Worm (Caenorhabditis elegans) whole organism, L3 larva: ENCODE measurements around the gene cut-4.

Experiments used
- R02D3.7 ChIP-seq: fragments of 150-350 bp; optimal IDR thresholded peaks from 2 replicates; lab custom pipeline; 2014; ENCODE audit warnings: missing biosample characterization, missing genetic modification characterization
- ZK546.5 ChIP-seq: sonication (generic microtip); optimal IDR thresholded peaks from 2 replicates; lab custom pipeline; 2017; ENCODE audit warnings: missing biosample characterization, missing genetic modification characterization
- aly-2 ChIP-seq: fragments of 150-350 bp; optimal IDR thresholded peaks from 2 replicates; lab custom pipeline; 2014; ENCODE audit warnings: missing biosample characterization, missing genetic modification characterization
- ama-1 ChIP-seq: fragments of 150-350 bp; optimal IDR thresholded peaks from 2 replicates; lab custom pipeline; 2018
- ceh-16 ChIP-seq: sonication (generic microtip); optimal IDR thresholded peaks from 2 replicates; lab custom pipeline; 2017; ENCODE audit warnings: missing biosample characterization, missing genetic modification characterization
- ceh-28 ChIP-seq: fragments of 150-350 bp; optimal IDR thresholded peaks from 2 replicates; lab custom pipeline; 2014; ENCODE audit warnings: missing biosample characterization, missing genetic modification reagents, missing genetic modification characterization
- ceh-82 ChIP-seq: fragments of 150-350 bp; optimal IDR thresholded peaks from 2 replicates; lab custom pipeline; 2014; ENCODE audit warnings: missing biosample characterization, missing genetic modification characterization
- ceh-9 ChIP-seq: sonication (generic microtip); optimal IDR thresholded peaks from 2 replicates; lab custom pipeline; 2018; ENCODE audit warnings: missing biosample characterization, missing genetic modification characterization
- daf-12 ChIP-seq: fragments of 150-350 bp; optimal IDR thresholded peaks from 2 replicates; lab custom pipeline; 2014; ENCODE audit warnings: missing biosample characterization, missing genetic modification reagents, missing genetic modification characterization
- egl-27 ChIP-seq: sonication (generic microtip); optimal IDR thresholded peaks from 4 replicates; lab custom pipeline; 2017; ENCODE audit warnings: missing biosample characterization, missing genetic modification reagents, missing genetic modification characterization
- egl-5 ChIP-seq: fragments of 150-350 bp; optimal IDR thresholded peaks from 2 replicates; lab custom pipeline; 2017; ENCODE audit warnings: missing biosample characterization, missing genetic modification reagents, missing genetic modification characterization, inconsistent platforms
- elt-1 ChIP-seq: fragments of 150-350 bp; optimal IDR thresholded peaks from 2 replicates; lab custom pipeline; 2014; ENCODE audit warnings: missing biosample characterization, missing genetic modification characterization
- elt-2 ChIP-seq: sonication (generic microtip); optimal IDR thresholded peaks from 2 replicates; lab custom pipeline; 2016; ENCODE audit warnings: missing genetic modification reagents, mild to moderate bottlenecking, missing genetic modification characterization, missing compliant biosample characterization
- elt-3 ChIP-seq, 3 experiments: fragments of 150-350 bp in 1 of 3; sonication (generic microtip) in 2 of 3; optimal IDR thresholded peaks; 2 replicates in 2 of 3; 4 replicates in 1 of 3; lab custom pipeline; 2014 to 2017; ENCODE audit warnings: missing biosample characterization in 3 of 3, missing genetic modification characterization in 3 of 3
- eor-1 ChIP-seq, 2 experiments: fragments of 150-350 bp; optimal IDR thresholded peaks; 2 replicates each; lab custom pipeline; 2014 to 2018; ENCODE audit warnings: missing biosample characterization in 2 of 2, missing genetic modification characterization in 2 of 2
- fkh-10 ChIP-seq: sonication (generic microtip); optimal IDR thresholded peaks from 2 replicates; lab custom pipeline; 2017; ENCODE audit warnings: missing biosample characterization, missing genetic modification reagents, missing genetic modification characterization
- fkh-2 ChIP-seq: fragments of 150-350 bp; optimal IDR thresholded peaks from 2 replicates; lab custom pipeline; 2014; ENCODE audit warnings: missing biosample characterization, missing genetic modification reagents, missing genetic modification characterization
- fos-1 ChIP-seq: fragments of 150-350 bp; optimal IDR thresholded peaks from 2 replicates; lab custom pipeline; 2014; ENCODE audit warnings: missing biosample characterization, missing genetic modification characterization
- hmg-11 ChIP-seq: sonication (generic microtip); optimal IDR thresholded peaks from 2 replicates; lab custom pipeline; 2016; ENCODE audit warnings: missing genetic modification characterization, missing compliant biosample characterization
- jun-1 ChIP-seq: fragments of 150-350 bp; optimal IDR thresholded peaks from 2 replicates; lab custom pipeline; 2014; ENCODE audit warnings: missing biosample characterization, missing genetic modification reagents, missing genetic modification characterization
- lin-15B ChIP-seq: fragments of 150-350 bp; optimal IDR thresholded peaks from 2 replicates; lab custom pipeline; 2014; ENCODE audit warnings: missing biosample characterization, missing genetic modification characterization
- lin-39 ChIP-seq: fragments of 150-350 bp; optimal IDR thresholded peaks from 2 replicates; lab custom pipeline; 2018; ENCODE audit warnings: missing biosample characterization, missing genetic modification reagents, missing genetic modification characterization
- lsy-12 ChIP-seq: sonication (generic microtip); optimal IDR thresholded peaks from 2 replicates; lab custom pipeline; 2016; ENCODE audit warnings: mild to moderate bottlenecking, missing genetic modification characterization, missing compliant biosample characterization
- mdl-1 ChIP-seq: fragments of 150-350 bp; optimal IDR thresholded peaks from 2 replicates; lab custom pipeline; 2014; ENCODE audit warnings: missing biosample characterization, missing genetic modification characterization
- mml-1 ChIP-seq: fragments of 150-350 bp; sonication (generic microtip); optimal IDR thresholded peaks from 3 replicates; lab custom pipeline; 2014; ENCODE audit warnings: missing biosample characterization, missing genetic modification characterization
- nfya-1 ChIP-seq: sonication (generic microtip); optimal IDR thresholded peaks from 2 replicates; lab custom pipeline; 2017; ENCODE audit warnings: missing genetic modification characterization, mild to moderate bottlenecking, missing compliant biosample characterization, antibody characterized with exemption, moderate library complexity; ENCODE audit not compliant: insufficient read depth
- nhr-11 ChIP-seq: fragments of 150-350 bp; optimal IDR thresholded peaks from 2 replicates; lab custom pipeline; 2014; ENCODE audit warnings: missing biosample characterization, missing genetic modification characterization
- nhr-12 ChIP-seq: fragments of 150-350 bp; optimal IDR thresholded peaks from 2 replicates; lab custom pipeline; 2014; ENCODE audit warnings: missing biosample characterization, missing genetic modification characterization
- nhr-23 ChIP-seq: fragments of 150-350 bp; optimal IDR thresholded peaks from 2 replicates; lab custom pipeline; 2014; ENCODE audit warnings: missing biosample characterization, missing genetic modification reagents, missing genetic modification characterization
- nhr-237 ChIP-seq: fragments of 150-350 bp; optimal IDR thresholded peaks from 2 replicates; lab custom pipeline; 2014; ENCODE audit warnings: missing biosample characterization, missing genetic modification characterization
- nhr-25 ChIP-seq: sonication (generic microtip); optimal IDR thresholded peaks from 2 replicates; lab custom pipeline; 2017; ENCODE audit warnings: missing biosample characterization, missing genetic modification characterization
- nhr-28 ChIP-seq: fragments of 150-350 bp; optimal IDR thresholded peaks from 2 replicates; lab custom pipeline; 2014; ENCODE audit warnings: missing biosample characterization, missing genetic modification characterization
- nhr-43 ChIP-seq: sonication (generic microtip); optimal IDR thresholded peaks from 2 replicates; lab custom pipeline; 2016; ENCODE audit warnings: mild to moderate bottlenecking, missing genetic modification characterization, missing compliant biosample characterization; ENCODE audit not compliant: poor library complexity, severe bottlenecking
- nhr-67 ChIP-seq: fragments of 150-350 bp; optimal IDR thresholded peaks from 2 replicates; lab custom pipeline; 2014; ENCODE audit warnings: missing biosample characterization, missing genetic modification characterization
- nhr-76 ChIP-seq: fragments of 150-350 bp; sonication (generic microtip); optimal IDR thresholded peaks from 5 replicates; lab custom pipeline; 2014; ENCODE audit warnings: missing biosample characterization, missing genetic modification characterization
- nhr-77 ChIP-seq: fragments of 150-350 bp; optimal IDR thresholded peaks from 2 replicates; lab custom pipeline; 2014; ENCODE audit warnings: missing biosample characterization, missing genetic modification characterization
- pha-4 ChIP-seq: fragments of 150-350 bp; optimal IDR thresholded peaks from 2 replicates; lab custom pipeline; 2014; ENCODE audit warnings: missing biosample characterization, missing genetic modification reagents, missing genetic modification characterization
- pqm-1 ChIP-seq: fragments of 150-350 bp; optimal IDR thresholded peaks from 2 replicates; lab custom pipeline; 2017; ENCODE audit warnings: missing biosample characterization, missing genetic modification characterization, inconsistent platforms
- sea-2 ChIP-seq: fragments of 150-350 bp; sonication (generic microtip); optimal IDR thresholded peaks from 4 replicates; lab custom pipeline; 2014; ENCODE audit warnings: missing biosample characterization, missing genetic modification reagents, missing genetic modification characterization
- skn-1 ChIP-seq: fragments of 150-350 bp; optimal IDR thresholded peaks from 2 replicates; lab custom pipeline; 2014; ENCODE audit warnings: missing biosample characterization, missing genetic modification characterization
- snpc-4 ChIP-seq: fragments of 150-350 bp; optimal IDR thresholded peaks from 2 replicates; lab custom pipeline; 2014; ENCODE audit warnings: missing biosample characterization, missing genetic modification characterization
- tbx-2 ChIP-seq: sonication (generic microtip); optimal IDR thresholded peaks from 2 replicates; lab custom pipeline; 2016; ENCODE audit warnings: mild to moderate bottlenecking, missing genetic modification characterization, missing compliant biosample characterization
- unc-39 ChIP-seq: sonication (generic microtip); optimal IDR thresholded peaks from 4 replicates; lab custom pipeline; 2017; ENCODE audit warnings: missing biosample characterization, missing genetic modification characterization
- unc-62 ChIP-seq: fragments of 150-350 bp; sonication (generic microtip); optimal IDR thresholded peaks from 4 replicates; lab custom pipeline; 2014; ENCODE audit warnings: missing biosample characterization, missing genetic modification reagents, missing genetic modification characterization
- zag-1 ChIP-seq: fragments of 150-350 bp; optimal IDR thresholded peaks from 2 replicates; lab custom pipeline; 2014; ENCODE audit warnings: missing biosample characterization, missing genetic modification characterization
- ztf-11 ChIP-seq: fragments of 150-350 bp; optimal IDR thresholded peaks from 2 replicates; lab custom pipeline; 2014; ENCODE audit warnings: missing biosample characterization, missing genetic modification characterization
- ztf-4 ChIP-seq: fragments of 150-350 bp; optimal IDR thresholded peaks from 2 replicates; lab custom pipeline; 2014; ENCODE audit warnings: missing biosample characterization, missing genetic modification characterization

The cut-4 gene

DNA sequence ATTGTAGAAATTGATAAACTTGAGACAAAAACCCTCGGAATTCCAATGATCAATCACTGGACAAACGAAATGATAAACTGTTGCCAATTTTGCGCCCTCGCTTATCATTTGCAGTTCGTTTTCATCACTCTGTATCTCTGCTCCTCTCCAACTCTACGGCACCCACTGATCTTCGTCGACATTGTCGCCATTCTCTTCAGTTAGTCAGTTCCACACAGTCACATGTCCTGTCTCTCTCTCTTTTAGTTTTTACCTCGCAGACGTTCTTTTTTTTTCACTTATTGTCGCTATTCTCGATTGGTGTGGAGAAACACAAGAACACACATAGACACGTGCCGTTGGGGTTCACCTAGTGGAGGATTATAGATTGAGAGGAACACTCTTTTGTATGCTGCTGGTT, 46.9 kb upstream of the cut-4 start:
- TF ChIP-seq nhr-11 (tag; lab: Kevin White, UChicago) (no peak), sea-2 (GFP tag; lab: Kevin White, UChicago) (no peak), jun-1 (tag; lab: Kevin White, UChicago) (peak; percentile 74), egl-27 (tag; lab: Kevin White, UChicago) (peak; percentile 16), fos-1 (tag; lab: Kevin White, UChicago) (no peak), elt-2 (peak; percentile 94), unc-62 (no peak), mdl-1 (tag; lab: Kevin White, UChicago) (peak; percentile 72), skn-1 (peak; percentile 46), ceh-82 (tag; lab: Kevin White, UChicago) (no peak), fkh-2 (tag; lab: Kevin White, UChicago) (no peak), nfya-1 (tag; lab: Kevin White, UChicago) (peak; percentile 74), snpc-4 (tag; lab: Kevin White, UChicago) (peak; percentile 15), eor-1 (tag; optimal IDR thresholded peaks at IDR 0.05; lab: Kevin White, UChicago) (no peak), daf-12 (tag; lab: Kevin White, UChicago) (no peak), nhr-28 (no peak), ceh-28 (tag; lab: Kevin White, UChicago) (no peak), elt-3 (tag; optimal IDR thresholded peaks at IDR 0.05; lab: Kevin White, UChicago) (peak in 1 of 3 experiments; percentile 58), lin-15B (tag; lab: Kevin White, UChicago) (no peak), pha-4 (tag; lab: Kevin White, UChicago) (peak; percentile 85), nhr-76 (tag; lab: Kevin White, UChicago) (no peak), nhr-43 (tag; lab: Kevin White, UChicago) (peak; percentile 84), egl-5 (no peak), ztf-11 (tag; lab: Kevin White, UChicago) (no peak), ZK546.5 (tag; lab: Kevin White, UChicago) (no peak), zag-1 (tag; lab: Kevin White, UChicago) (no peak), ceh-9 (tag; lab: Kevin White, UChicago) (no peak), pqm-1 (tag; lab: Kevin White, UChicago) (peak; percentile 83), R02D3.7 (tag; lab: Kevin White, UChicago) (no peak), ama-1 (lab: Kevin White, UChicago) (peak; percentile 13), nhr-77 (tag; lab: Kevin White, UChicago) (no peak), nhr-237 (tag; lab: Kevin White, UChicago) (no peak), lsy-12 (tag; lab: Kevin White, UChicago) (peak; percentile 28), tbx-2 (tag; lab: Kevin White, UChicago) (no peak), elt-1 (no peak), aly-2 (tag; lab: Kevin White, UChicago) (no peak), nhr-25 (tag; lab: Kevin White, UChicago) (peak; percentile 86), fkh-10 (GFP tag; lab: Kevin White, UChicago) (no peak), nhr-12 (tag; lab: Kevin White, UChicago) (no peak), nhr-67 (tag; lab: Kevin White, UChicago) (no peak), lin-39 (tag; lab: Kevin White, UChicago) (no peak), nhr-23 (tag; lab: Kevin White, UChicago) (peak; percentile 69), ceh-16 (tag; lab: Kevin White, UChicago) (no peak), mml-1 (tag; lab: Kevin White, UChicago) (no peak), unc-39 (tag; lab: Kevin White, UChicago) (no peak), hmg-11 (tag; lab: Kevin White, UChicago) (peak; percentile 7), ztf-4 (tag; lab: Kevin White, UChicago) (no peak)
